Worm (Caenorhabditis elegans): ENCODE data around the gene C29F5.1.

Gene C29F5.1

ce11 chrII:6335358-6335757 lies 32.0 kb downstream of the C29F5.1 start, which contains the start of gene C32D5.14:
C32D5.14 (plus strand) TSS chrII:6335488.
- TF ChIP-seq atf-7 (tag; optimal IDR thresholded peaks at IDR 0.05) (peak; percentile 22), let-607 (tag; optimal IDR thresholded peaks at IDR 0.05) (peak; percentile 48 to 77), hsf-1 (GFP tag; IDR thresholded peaks at IDR 0.05) (no peak), nhr-80 (tag; optimal IDR thresholded peaks at IDR 0.05) (peak; percentile 61), F39B2.1 (GFP tag; IDR thresholded peaks at IDR 0.05) (no peak), F57C9.4 (tag; optimal IDR thresholded peaks at IDR 0.05) (no peak)

DNA sequence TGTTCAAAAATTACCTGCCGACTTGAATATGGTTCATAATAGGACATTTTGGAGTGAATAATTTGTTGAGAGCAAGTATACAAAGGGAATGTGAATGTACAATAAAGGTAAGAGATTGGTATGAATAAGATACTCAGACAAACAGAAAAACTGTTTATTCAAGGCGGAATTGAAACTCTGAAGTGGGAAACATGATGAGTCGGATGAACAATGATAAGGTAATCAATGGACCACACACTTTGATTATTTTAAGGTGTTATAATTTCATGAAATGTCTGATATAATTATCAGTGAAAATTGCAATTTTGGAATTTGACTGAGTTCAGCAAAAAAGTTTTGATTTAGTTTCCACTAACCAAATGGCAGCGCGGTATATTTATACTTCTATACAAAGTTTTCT lies 36.2 kb downstream of the C29F5.1 start:
- TF ChIP-seq sdz-38 (tag; optimal IDR thresholded peaks at IDR 0.05) (no peak), gei-17 (GFP tag; optimal IDR thresholded peaks at IDR 0.05) (no peak), nhr-80 (tag; optimal IDR thresholded peaks at IDR 0.05) (no peak), aptf-3 (GFP tag; IDR thresholded peaks at IDR 0.05) (no peak), Y56A3A.18 (GFP tag; IDR thresholded peaks at IDR 0.05) (no peak), rpc-1 (optimal IDR thresholded peaks at IDR 0.05) (no peak), rpc-1 (tag; optimal IDR thresholded peaks at IDR 0.05) (no peak), lin-40 (tag; optimal IDR thresholded peaks at IDR 0.05) (no peak), hlh-12 (tag; optimal IDR thresholded peaks at IDR 0.05) (no peak), F49E8.2 (tag; optimal IDR thresholded peaks at IDR 0.05; ENCODE audit: insufficient read depth) (no peak), egl-44 (GFP tag; IDR thresholded peaks at IDR 0.05) (no peak), F57C9.4 (tag; optimal IDR thresholded peaks at IDR 0.05) (no peak), dpl-1 (GFP tag; optimal IDR thresholded peaks at IDR 0.05) (no peak), F33H1.4 (GFP tag; IDR thresholded peaks at IDR 0.05) (no peak), ztf-6 (GFP tag; IDR thresholded peaks at IDR 0.05) (no peak), snpc-1.1 (tag; optimal IDR thresholded peaks at IDR 0.05; ENCODE audit: insufficient read depth) (no peak)

DNA sequence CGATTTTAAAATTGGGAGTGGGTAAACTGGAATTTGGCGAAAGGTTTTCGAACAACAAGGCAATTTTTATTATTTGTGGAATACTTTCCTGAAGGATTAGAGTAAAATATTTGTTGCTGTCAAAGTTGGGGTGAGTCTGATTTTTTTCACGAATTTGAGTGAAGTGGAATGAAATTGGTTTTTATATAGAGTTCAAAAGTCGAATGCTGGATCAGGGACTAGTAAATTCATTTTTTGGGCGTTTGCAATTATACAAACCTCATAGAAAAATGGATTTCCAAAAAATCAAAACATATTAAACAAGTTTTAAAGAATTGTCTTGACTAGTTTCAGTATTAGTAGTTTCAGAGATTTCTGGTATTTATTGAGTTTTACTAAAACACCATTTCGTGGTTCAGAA lies 36.6 kb downstream of the C29F5.1 start, which contains the start of gene C32D5.7:
Gene C32D5.7 (minus strand): TSS at position 101 of the 400 bp plus-strand sequence.
- no peak for TF ChIP-seq cebp-2 (GFP tag; IDR thresholded peaks at IDR 0.05)
- TF ChIP-seq aptf-2 (GFP tag; conservative IDR thresholded peaks at IDR 0.05): no peak
- TF ChIP-seq hrde-1 (tag; optimal IDR thresholded peaks at IDR 0.05; ENCODE audit: borderline replicate concordance): no peak
- no peak for TF ChIP-seq lin-54 (GFP tag; optimal IDR thresholded peaks at IDR 0.05)
- no peak for TF ChIP-seq F22D6.2 (tag; optimal IDR thresholded peaks at IDR 0.05)
- no peak for TF ChIP-seq F57A8.1 (GFP tag; optimal IDR thresholded peaks at IDR 0.05)
- TF ChIP-seq nhr-179 (tag; optimal IDR thresholded peaks at IDR 0.05): no peak
- no peak for TF ChIP-seq aptf-3 (GFP tag; IDR thresholded peaks at IDR 0.05)

ce11 chrII:6341076-6341475 lies 37.8 kb downstream of the C29F5.1 start:
- TF ChIP-seq B0035.1 (tag; optimal IDR thresholded peaks at IDR 0.05) (no peak), lin-26 (GFP tag; IDR thresholded peaks at IDR 0.05) (no peak), ztf-26 (tag; optimal IDR thresholded peaks at IDR 0.05) (no peak), nhr-80 (tag; optimal IDR thresholded peaks at IDR 0.05) (no peak), efl-1 (GFP tag; optimal IDR thresholded peaks at IDR 0.05) (no peak), K12H6.12 (tag; optimal IDR thresholded peaks at IDR 0.05) (no peak), lsy-27 (tag; optimal IDR thresholded peaks at IDR 0.05; ENCODE audit: borderline replicate concordance, insufficient read depth) (no peak), lir-1 (GFP tag; conservative IDR thresholded peaks at IDR 0.05) (no peak), akir-1 (GFP tag; optimal IDR thresholded peaks at IDR 0.05) (no peak), gei-17 (GFP tag; optimal IDR thresholded peaks at IDR 0.05) (no peak), ceh-79 (tag; optimal IDR thresholded peaks at IDR 0.05) (no peak), nfya-2 (GFP tag; IDR thresholded peaks at IDR 0.05) (no peak), F49E8.2 (tag; optimal IDR thresholded peaks at IDR 0.05; ENCODE audit: insufficient read depth) (no peak), Y53F4B.3 (GFP tag; IDR thresholded peaks at IDR 0.05) (no peak), let-526 (GFP tag; IDR thresholded peaks at IDR 0.05) (no peak), F37B4.10 (GFP tag; IDR thresholded peaks at IDR 0.05) (no peak), aptf-2 (GFP tag; conservative IDR thresholded peaks at IDR 0.05) (no peak), rpc-1 (optimal IDR thresholded peaks at IDR 0.05) (no peak), rpc-1 (tag; optimal IDR thresholded peaks at IDR 0.05) (no peak)

Measured in whole organism, young adult.